Fruit fly (Drosophila melanogaster): ENCODE measurements around the gene CG3402.
A peak's percentile ranks its signal among the peaks of the same experiment; 100 is the strongest.

Gene CG3402

DNA sequence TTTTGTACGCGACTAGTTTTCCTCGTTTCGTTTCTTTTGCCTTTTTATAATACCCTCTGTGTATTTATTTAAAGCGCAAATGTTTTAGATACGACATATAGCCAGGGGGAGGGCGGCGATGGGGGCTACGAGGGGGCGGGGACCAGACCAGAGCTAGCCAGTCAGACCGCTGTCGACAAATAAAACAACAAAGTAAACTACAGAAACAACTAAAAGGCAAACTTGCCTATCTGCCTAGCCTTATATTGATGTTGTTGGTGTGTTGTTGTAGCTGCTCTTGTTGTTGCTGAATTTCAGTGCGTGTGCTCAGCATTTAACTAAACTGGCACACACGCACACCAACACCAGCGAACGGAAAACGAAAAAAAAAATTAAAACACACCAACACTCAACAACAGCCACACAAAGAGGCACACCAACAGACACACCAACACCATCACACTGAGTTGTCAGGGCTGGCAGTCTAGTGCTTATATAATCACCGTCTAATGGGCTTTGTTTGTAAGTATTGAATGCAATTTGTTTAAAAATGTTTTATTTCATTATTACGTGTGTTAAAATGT is 23.2 kb downstream of the CG3402 start (continued):
- TF ChIP-seq sc (optimal IDR thresholded peaks at IDR 0.05) (no peak), sc (GFP tag; optimal IDR thresholded peaks at IDR 0.05) (no peak), CG11504 (tag; optimal IDR thresholded peaks at IDR 0.05) (no peak), CG14710 (tag; optimal IDR thresholded peaks at IDR 0.05) (no peak), CG6813 (GFP tag; optimal IDR thresholded peaks at IDR 0.05) (peak; percentile 34), CG6689 (GFP tag; IDR thresholded peaks at IDR 0.05) (no peak), vnd (GFP tag; IDR thresholded peaks at IDR 0.05; ENCODE audit: partially characterized antibody) (no peak), slou (GFP tag; optimal IDR thresholded peaks at IDR 0.05) (no peak), CG4820 (GFP tag; optimal IDR thresholded peaks at IDR 0.05) (no peak), Hr39 (optimal IDR thresholded peaks at IDR 0.05) (no peak), Fer3 (tag; optimal IDR thresholded peaks at IDR 0.05) (peak; percentile 10), pb (GFP tag; optimal IDR thresholded peaks at IDR 0.05) (peak; percentile 31), Trl (optimal IDR thresholded peaks at IDR 0.05) (no peak), Trl (GFP tag; optimal IDR thresholded peaks at IDR 0.05) (no peak), yki (optimal IDR thresholded peaks at IDR 0.05) (no peak), run (tag; optimal IDR thresholded peaks at IDR 0.05) (no peak), CG3995 (GFP tag; optimal IDR thresholded peaks at IDR 0.05) (no peak), Poxn (GFP tag; IDR thresholded peaks at IDR 0.05) (no peak), zen (tag; optimal IDR thresholded peaks at IDR 0.05) (no peak), Opbp (GFP tag; IDR thresholded peaks at IDR 0.05; ENCODE audit: partially characterized antibody) (no peak), CG2116 (GFP tag; optimal IDR thresholded peaks at IDR 0.05) (no peak), gcm (GFP tag; optimal IDR thresholded peaks at IDR 0.05) (no peak), CG6272 (GFP tag; IDR thresholded peaks at IDR 0.05) (no peak), grn (GFP tag; optimal IDR thresholded peaks at IDR 0.05) (peak; percentile 15), CG31388 (GFP tag; optimal IDR thresholded peaks at IDR 0.05) (no peak), dmrt99B (tag; optimal IDR thresholded peaks at IDR 0.05) (peak; percentile 20), CG7987 (GFP tag; optimal IDR thresholded peaks at IDR 0.05) (peak; percentile 33), CG10543 (GFP tag; optimal IDR thresholded peaks at IDR 0.05) (peak; percentile 89), Bdp1 (GFP tag; optimal IDR thresholded peaks at IDR 0.05) (no peak), zfh1 (GFP tag; IDR thresholded peaks at IDR 0.05) (peak; percentile 13; the same call in 1 of the 3 replicates), schlank (tag; optimal IDR thresholded peaks at IDR 0.05) (peak; percentile 10), CG6683 (GFP tag; optimal IDR thresholded peaks at IDR 0.05) (peak; percentile 8), Awh (GFP tag; IDR thresholded peaks at IDR 0.05) (no peak), eyg (GFP tag; optimal IDR thresholded peaks at IDR 0.05) (no peak), CG11398 (GFP tag; optimal IDR thresholded peaks at IDR 0.05) (no peak), CG10267 (tag; optimal IDR thresholded peaks at IDR 0.05) (no peak), Mrtf (GFP tag; IDR thresholded peaks at IDR 0.05) (no peak), shn (GFP tag; optimal IDR thresholded peaks at IDR 0.05) (no peak), CG1792 (GFP tag; optimal IDR thresholded peaks at IDR 0.05) (no peak), chm (GFP tag; IDR thresholded peaks at IDR 0.05) (peak; percentile 68; the same call in 1 of the 2 replicates), bsh (GFP tag; optimal IDR thresholded peaks at IDR 0.05) (no peak), ato (GFP tag; IDR thresholded peaks at IDR 0.05; ENCODE audit: partially characterized antibody) (no peak), CG8388 (GFP tag; optimal IDR thresholded peaks at IDR 0.05) (no peak), Usf (GFP tag; optimal IDR thresholded peaks at IDR 0.05) (no peak), abd-A (tag; optimal IDR thresholded peaks at IDR 0.05) (peak; percentile 58), mam (GFP tag; optimal IDR thresholded peaks at IDR 0.05) (no peak), CG15269 (tag; optimal IDR thresholded peaks at IDR 0.05) (peak; percentile 42), wor (GFP tag; IDR thresholded peaks at IDR 0.05) (no peak), Sry-β (GFP tag; optimal IDR thresholded peaks at IDR 0.05) (no peak), Jarid2 (GFP tag; optimal IDR thresholded peaks at IDR 0.05) (peak; percentile 41), vfl (GFP tag; optimal IDR thresholded peaks at IDR 0.05) (no peak), CG11456 (GFP tag; IDR thresholded peaks at IDR 0.05) (0 out of 3 replicates have a peak, but pooled peaks have one; percentile 32)

Measured in whole organism, embryonic.